Worm (Caenorhabditis elegans) whole organism, L4/young adult: ENCODE data around the gene C09G1.4.

Experiments
- W03F9.2 ChIP-seq: fragments of 150-350 bp; optimal IDR thresholded peaks from 2 replicates; lab custom pipeline; 2014; ENCODE audit warnings: missing biosample characterization, missing genetic modification characterization
- dao-5 ChIP-seq: sonication (generic microtip); optimal IDR thresholded peaks from 2 replicates; lab custom pipeline; 2016; ENCODE audit warnings: missing genotype, missing genetic modification characterization, moderate library complexity, missing compliant biosample characterization
- him-1 ChIP-seq: sonication (generic microtip); optimal IDR thresholded peaks from 2 replicates; lab custom pipeline; 2016; ENCODE audit warnings: missing genotype, missing genetic modification reagents, missing genetic modification characterization, missing compliant biosample characterization

C09G1.4 gene

ce11 chrX:15997153-15997552, 9.3 kb downstream of the C09G1.4 start:
- TF ChIP-seq him-1 (tag; lab: Kevin White, UChicago) (no peak), W03F9.2 (no peak), dao-5 (no peak)

ce11 chrX:15993916-15994315, 12.5 kb downstream of the C09G1.4 start:
- TF ChIP-seq him-1 (tag; lab: Kevin White, UChicago) (no peak), W03F9.2 (no peak), dao-5 (no peak)

- TF ChIP-seq dao-5 (no peak), him-1 (tag; lab: Kevin White, UChicago) (no peak), W03F9.2 (no peak)
Measured at ce11 chrX:15992806-15993205, 13.6 kb downstream of the C09G1.4 start.

- TF ChIP-seq dao-5 (no peak), W03F9.2 (no peak), him-1 (tag; lab: Kevin White, UChicago) (no peak)
Measured at ce11 chrX:15988577-15988976, 17.9 kb downstream of the C09G1.4 start.

ce11 chrX:15983288-15983687, 23.1 kb downstream of the C09G1.4 start:
- TF ChIP-seq W03F9.2 (no peak), him-1 (tag; lab: Kevin White, UChicago) (peak; percentile 69)

- TF ChIP-seq W03F9.2 (no peak), him-1 (tag; lab: Kevin White, UChicago) (no peak), dao-5 (no peak)
Measured at ce11 chrX:15982630-15983029, 23.8 kb downstream of the C09G1.4 start, which contains the start of gene C09G1.2. Gene C09G1.2, minus strand, starts transcription at chrX:15982730.

- TF ChIP-seq dao-5 (no peak), W03F9.2 (no peak), him-1 (tag; lab: Kevin White, UChicago) (no peak)
Measured at ce11 chrX:15958767-15959166, 47.7 kb downstream of the C09G1.4 start, which contains the start of gene C09G1.5. Gene C09G1.5, plus strand, starts transcription at chrX:15959067.

- TF ChIP-seq him-1 (tag; lab: Kevin White, UChicago) (no peak), dao-5 (no peak), W03F9.2 (no peak)
Measured at ce11 chrX:15953611-15954010, 52.8 kb downstream of the C09G1.4 start.

- TF ChIP-seq dao-5 (no peak), him-1 (tag; lab: Kevin White, UChicago) (no peak), W03F9.2 (no peak)
Measured at ce11 chrX:15953086-15953485, 53.3 kb downstream of the C09G1.4 start.

ce11 chrX:15951194-15951593, 55.2 kb downstream of the C09G1.4 start, which contains the start of gene col-186:
Gene col-186, plus strand, starts transcription at chrX:15951494.
- TF ChIP-seq W03F9.2: no peak
- TF ChIP-seq him-1 (tag; lab: Kevin White, UChicago): no peak
- no peak for TF ChIP-seq dao-5

- TF ChIP-seq W03F9.2: no peak
- TF ChIP-seq dao-5: no peak
- no peak for TF ChIP-seq him-1 (tag; lab: Kevin White, UChicago)
Measured at ce11 chrX:15945806-15946205, 60.6 kb downstream of the C09G1.4 start.

ce11 chrX:15944198-15944597, 62.2 kb downstream of the C09G1.4 start:
- no peak for TF ChIP-seq dao-5
- TF ChIP-seq W03F9.2: no peak
- TF ChIP-seq him-1 (tag; lab: Kevin White, UChicago): no peak

ce11 chrX:15943709-15944108, 62.7 kb downstream of the C09G1.4 start, which contains the start of gene mec-5:
Gene mec-5, plus strand, starts transcription at chrX:15944009.
- TF ChIP-seq him-1 (tag; lab: Kevin White, UChicago) (no peak), dao-5 (no peak), W03F9.2 (no peak)

- TF ChIP-seq dao-5 (no peak), him-1 (tag; lab: Kevin White, UChicago) (no peak), W03F9.2 (no peak)
Measured at ce11 chrX:15939759-15940334, 66.6 kb downstream of the C09G1.4 start.

ce11 chrX:15939224-15939623, 67.2 kb downstream of the C09G1.4 start, which contains the start of gene mrp-3:
Gene mrp-3, minus strand, starts transcription at chrX:15939324.
- no peak for TF ChIP-seq dao-5
- TF ChIP-seq him-1 (tag; lab: Kevin White, UChicago): no peak
- no peak for TF ChIP-seq W03F9.2
